Worm (Caenorhabditis elegans) whole organism, mixed stage, embryonic: ENCODE data around the gene ttc-7.

ENCODE experiments used
- M03D4.4 ChIP-seq: sonication (generic microtip); optimal IDR thresholded peaks from 2 replicates; lab custom pipeline; 2017; ENCODE audit warnings: mild to moderate bottlenecking, missing genetic modification characterization, missing compliant biosample characterization
- bed-3 ChIP-seq: fragments of 200-800 bp; sonication (Bioruptor generic); optimal IDR thresholded peaks from 3 replicates; lab custom pipeline; 2018; ENCODE audit warnings: mild to moderate bottlenecking, missing genetic modification characterization, moderate library complexity, missing compliant biosample characterization
- blmp-1 ChIP-seq: fragments of 150-350 bp; optimal IDR thresholded peaks from 2 replicates; lab custom pipeline; 2014; ENCODE audit warnings: missing biosample characterization, missing genetic modification characterization
- ceh-39 ChIP-seq: fragments of 150-350 bp; optimal IDR thresholded peaks from 2 replicates; lab custom pipeline; 2014; ENCODE audit warnings: missing biosample characterization, missing genetic modification characterization
- ceh-43 ChIP-seq: fragments of 200-800 bp; sonication (Bioruptor generic); optimal IDR thresholded peaks from 2 replicates; lab custom pipeline; 2018; ENCODE audit warnings: mild to moderate bottlenecking, missing genetic modification characterization, moderate library complexity, missing compliant biosample characterization
- ceh-83 ChIP-seq: fragments of 200-800 bp; sonication (Bioruptor generic); optimal IDR thresholded peaks from 2 replicates; lab custom pipeline; 2018; ENCODE audit warnings: mild to moderate bottlenecking, missing genetic modification characterization, missing compliant biosample characterization
- ces-1 ChIP-seq: fragments of 150-350 bp; optimal IDR thresholded peaks from 2 replicates; lab custom pipeline; 2014; ENCODE audit warnings: missing biosample characterization, missing genetic modification reagents, missing genetic modification characterization
- cnd-1 ChIP-seq: fragments of 200-800 bp; sonication (Bioruptor generic); optimal IDR thresholded peaks from 2 replicates; lab custom pipeline; 2018; ENCODE audit warnings: mild to moderate bottlenecking, missing genetic modification characterization, missing compliant biosample characterization
- drap-1 ChIP-seq: fragments of 200-800 bp; sonication (Bioruptor generic); optimal IDR thresholded peaks from 3 replicates; lab custom pipeline; 2018; ENCODE audit warnings: mild to moderate bottlenecking, missing genetic modification characterization, missing compliant biosample characterization
- elt-1 ChIP-seq: sonication (generic microtip); optimal IDR thresholded peaks from 2 replicates; lab custom pipeline; 2017; ENCODE audit warnings: missing genetic modification characterization, mild to moderate bottlenecking, missing compliant biosample characterization, antibody characterized with exemption, moderate library complexity, borderline replicate concordance; ENCODE audit not compliant: insufficient read depth
- elt-3 ChIP-seq: fragments of 150-350 bp; optimal IDR thresholded peaks from 2 replicates; lab custom pipeline; 2014; ENCODE audit warnings: missing biosample characterization, missing genetic modification characterization
- flh-1 ChIP-seq: fragments of 200-800 bp; sonication (Bioruptor generic); optimal IDR thresholded peaks from 2 replicates; lab custom pipeline; 2018; ENCODE audit warnings: mild to moderate bottlenecking, missing genetic modification characterization, moderate library complexity, missing compliant biosample characterization
- ham-2 ChIP-seq: fragments of 200-800 bp; sonication (Bioruptor generic); optimal IDR thresholded peaks from 2 replicates; lab custom pipeline; 2018; ENCODE audit warnings: mild to moderate bottlenecking, missing genetic modification characterization, missing compliant biosample characterization
- hlh-1 ChIP-seq: fragments of 150-350 bp; optimal IDR thresholded peaks from 2 replicates; lab custom pipeline; 2014; ENCODE audit warnings: missing biosample characterization, missing genetic modification reagents, missing genetic modification characterization
- lin-13 ChIP-seq: fragments of 150-350 bp; optimal IDR thresholded peaks from 2 replicates; lab custom pipeline; 2014; ENCODE audit warnings: missing biosample characterization, missing genetic modification characterization
- lin-32 ChIP-seq: fragments of 200-800 bp; sonication (Bioruptor generic); optimal IDR thresholded peaks from 2 replicates; lab custom pipeline; 2018; ENCODE audit warnings: mild to moderate bottlenecking, missing genetic modification characterization, missing compliant biosample characterization
- lsy-2 ChIP-seq: fragments of 150-350 bp; optimal IDR thresholded peaks from 2 replicates; lab custom pipeline; 2014; ENCODE audit warnings: missing biosample characterization, missing genetic modification characterization
- mab-5 ChIP-seq: fragments of 150-350 bp; optimal IDR thresholded peaks from 2 replicates; lab custom pipeline; 2014; ENCODE audit warnings: missing biosample characterization, missing genetic modification characterization
- mep-1 ChIP-seq: fragments of 150-350 bp; optimal IDR thresholded peaks from 2 replicates; lab custom pipeline; 2017; ENCODE audit warnings: missing biosample characterization, missing genetic modification reagents, missing genetic modification characterization, inconsistent platforms
- mls-2 ChIP-seq: sonication (generic microtip); optimal IDR thresholded peaks from 2 replicates; lab custom pipeline; 2016; ENCODE audit warnings: mild to moderate bottlenecking, missing genetic modification characterization, moderate library complexity, missing compliant biosample characterization
- nhr-12 ChIP-seq: fragments of 150-350 bp; optimal IDR thresholded peaks from 2 replicates; lab custom pipeline; 2014; ENCODE audit warnings: missing biosample characterization, missing genetic modification characterization
- nhr-2 ChIP-seq: fragments of 150-350 bp; optimal IDR thresholded peaks from 2 replicates; lab custom pipeline; 2014; ENCODE audit warnings: missing biosample characterization, missing genetic modification characterization
- nhr-237 ChIP-seq: fragments of 150-350 bp; optimal IDR thresholded peaks from 2 replicates; lab custom pipeline; 2014; ENCODE audit warnings: missing biosample characterization, missing genetic modification characterization
- nhr-28 ChIP-seq: fragments of 150-350 bp; optimal IDR thresholded peaks from 2 replicates; lab custom pipeline; 2014; ENCODE audit warnings: missing biosample characterization, missing genetic modification characterization
- nhr-76 ChIP-seq: sonication (generic microtip); optimal IDR thresholded peaks from 2 replicates; lab custom pipeline; 2017; ENCODE audit warnings: missing biosample characterization, missing genetic modification characterization
- pha-4 ChIP-seq: fragments of 150-350 bp; optimal IDR thresholded peaks from 2 replicates; lab custom pipeline; 2018; ENCODE audit warnings: missing biosample characterization, missing genetic modification reagents, missing genetic modification characterization
- sem-2 ChIP-seq: fragments of 200-800 bp; sonication (Bioruptor generic); optimal IDR thresholded peaks from 2 replicates; lab custom pipeline; 2018; ENCODE audit warnings: mild to moderate bottlenecking, missing genetic modification characterization, missing compliant biosample characterization
- snpc-4 ChIP-seq: fragments of 150-350 bp; optimal IDR thresholded peaks from 2 replicates; lab custom pipeline; 2014; ENCODE audit warnings: missing biosample characterization, missing genetic modification characterization
- sptf-1 ChIP-seq: sonication (generic microtip); optimal IDR thresholded peaks from 2 replicates; lab custom pipeline; 2017; ENCODE audit warnings: mild to moderate bottlenecking, missing genetic modification characterization, moderate library complexity, missing compliant biosample characterization
- tbx-8 ChIP-seq: fragments of 200-800 bp; sonication (Bioruptor generic); optimal IDR thresholded peaks from 2 replicates; lab custom pipeline; 2018; ENCODE audit warnings: mild to moderate bottlenecking, missing genetic modification characterization, moderate library complexity, missing compliant biosample characterization
- unc-120 ChIP-seq: sonication (generic microtip); optimal IDR thresholded peaks from 2 replicates; lab custom pipeline; 2017; ENCODE audit warnings: missing genetic modification characterization, missing compliant biosample characterization; ENCODE audit not compliant: poor library complexity, severe bottlenecking
- unc-39 ChIP-seq: fragments of 150-350 bp; optimal IDR thresholded peaks from 2 replicates; lab custom pipeline; 2014; ENCODE audit warnings: missing biosample characterization, missing genetic modification characterization
- unc-62 ChIP-seq: fragments of 150-350 bp; optimal IDR thresholded peaks from 2 replicates; lab custom pipeline; 2014; ENCODE audit warnings: missing biosample characterization, missing genetic modification reagents, missing genetic modification characterization
- zip-8 ChIP-seq: fragments of 150-350 bp; optimal IDR thresholded peaks from 2 replicates; lab custom pipeline; 2014; ENCODE audit warnings: missing biosample characterization, missing genetic modification characterization
- ztf-11 ChIP-seq: fragments of 150-350 bp; optimal IDR thresholded peaks from 2 replicates; lab custom pipeline; 2014; ENCODE audit warnings: missing biosample characterization, missing genetic modification characterization

ttc-7 gene

ce11 chrIII:1824264-1824922 lies 35.8 kb upstream of the ttc-7 start, which contains the start of the genes pvf-1 and Y39A3CL.7:
TSS of gene pvf-1 (minus strand) at chrIII:1824314.
TSS of gene Y39A3CL.7 (plus strand) at chrIII:1824919.
- no peak for TF ChIP-seq pha-4 (tag; lab: Kevin White, UChicago)
- no peak for TF ChIP-seq lin-13 (tag; lab: Kevin White, UChicago)
- TF ChIP-seq ceh-83, result peak; percentile 81
- TF ChIP-seq nhr-12 (tag; lab: Kevin White, UChicago), result peak; percentile 58
- no peak for TF ChIP-seq unc-62 (GFP tag; lab: Kevin White, UChicago)
- TF ChIP-seq nhr-28, result no peak
- TF ChIP-seq M03D4.4 (tag; lab: Kevin White, UChicago), result peak; percentile 77
- peak; percentile 36 for TF ChIP-seq unc-120 (tag; lab: Kevin White, UChicago)
- peak; percentile 15 for TF ChIP-seq ces-1 (GFP tag; lab: Kevin White, UChicago)
- TF ChIP-seq drap-1 (GFP tag; lab: Kevin White, UChicago), result peak; percentile 36
- TF ChIP-seq flh-1 (GFP tag; lab: Kevin White, UChicago), result peak; percentile 56
- TF ChIP-seq mep-1, result peak; percentile 23
- peak; percentile 60 for TF ChIP-seq ceh-43
- no peak for TF ChIP-seq zip-8 (tag; lab: Kevin White, UChicago)
- TF ChIP-seq ceh-39 (tag; lab: Kevin White, UChicago), result no peak
- no peak for TF ChIP-seq nhr-237 (tag; lab: Kevin White, UChicago)
- TF ChIP-seq elt-3, result no peak
- no peak for TF ChIP-seq snpc-4 (tag; lab: Kevin White, UChicago)
- no peak for TF ChIP-seq elt-1 (tag; lab: Kevin White, UChicago)
- TF ChIP-seq lsy-2 (tag; lab: Kevin White, UChicago), result no peak
- no peak for TF ChIP-seq ham-2 (GFP tag; lab: Kevin White, UChicago)
- TF ChIP-seq sem-2 (GFP tag; lab: Kevin White, UChicago), result peak; percentile 57
- TF ChIP-seq tbx-8, result peak; percentile 27
- no peak for TF ChIP-seq blmp-1 (tag; lab: Kevin White, UChicago)
- TF ChIP-seq mls-2 (tag; lab: Kevin White, UChicago), result peak; percentile 66
- TF ChIP-seq unc-39 (tag; lab: Kevin White, UChicago), result no peak
- TF ChIP-seq cnd-1 (tag; lab: Kevin White, UChicago), result peak; percentile 45
- no peak for TF ChIP-seq nhr-76 (tag; lab: Kevin White, UChicago)
- peak; percentile 48 for TF ChIP-seq bed-3 (GFP tag; lab: Kevin White, UChicago)
- peak; percentile 26 for TF ChIP-seq ztf-11 (tag; lab: Kevin White, UChicago)
- TF ChIP-seq nhr-2 (tag; lab: Kevin White, UChicago), result peak; percentile 2
- TF ChIP-seq mab-5 (tag; lab: Kevin White, UChicago), result no peak
- peak; percentile 86 for TF ChIP-seq sptf-1 (tag; lab: Kevin White, UChicago)
- peak; percentile 22 for TF ChIP-seq lin-32 (GFP tag; lab: Kevin White, UChicago)
- TF ChIP-seq hlh-1, result peak; percentile 44

ce11 chrIII:1831104-1831503 lies 29.1 kb upstream of the ttc-7 start:
- TF ChIP-seq hlh-1 (no peak), snpc-4 (tag; lab: Kevin White, UChicago) (no peak), nhr-12 (tag; lab: Kevin White, UChicago) (no peak), elt-3 (no peak), sptf-1 (tag; lab: Kevin White, UChicago) (no peak), nhr-2 (tag; lab: Kevin White, UChicago) (no peak), flh-1 (GFP tag; lab: Kevin White, UChicago) (no peak), ces-1 (GFP tag; lab: Kevin White, UChicago) (no peak)

- TF ChIP-seq nhr-2 (tag; lab: Kevin White, UChicago), result no peak
- no peak for TF ChIP-seq ces-1 (GFP tag; lab: Kevin White, UChicago)
- TF ChIP-seq ceh-39 (tag; lab: Kevin White, UChicago), result no peak
- no peak for TF ChIP-seq nhr-237 (tag; lab: Kevin White, UChicago)
- no peak for TF ChIP-seq ceh-43
- no peak for TF ChIP-seq drap-1 (GFP tag; lab: Kevin White, UChicago)
- TF ChIP-seq nhr-28, result no peak
- TF ChIP-seq ztf-11 (tag; lab: Kevin White, UChicago), result no peak
- TF ChIP-seq sem-2 (GFP tag; lab: Kevin White, UChicago), result no peak
- TF ChIP-seq flh-1 (GFP tag; lab: Kevin White, UChicago), result no peak
- TF ChIP-seq tbx-8, result no peak
- TF ChIP-seq cnd-1 (tag; lab: Kevin White, UChicago), result no peak
Measured at ce11 chrIII:1832453-1832852, 27.8 kb upstream of the ttc-7 start.
